Worm (Caenorhabditis elegans) whole organism, L1 larva: ENCODE measurements around the gene F13E9.12.

Experiments used
- jun-1 ChIP-seq: fragments of 150-350 bp; optimal IDR thresholded peaks from 2 replicates; lab custom pipeline; 2014; ENCODE audit warnings: missing biosample characterization, missing genetic modification reagents, missing genetic modification characterization
- lin-14 ChIP-seq: fragments of 200-800 bp; sonication (Bioruptor generic); optimal IDR thresholded peaks from 2 replicates; lab custom pipeline; 2018; ENCODE audit warnings: mild to moderate bottlenecking, missing genetic modification characterization, moderate library complexity, missing compliant biosample characterization
- skn-1 ChIP-seq: fragments of 150-350 bp; optimal IDR thresholded peaks from 2 replicates; lab custom pipeline; 2014; ENCODE audit warnings: missing biosample characterization, missing genetic modification characterization
- snu-23 ChIP-seq: sonication (generic microtip); optimal IDR thresholded peaks from 2 replicates; lab custom pipeline; 2016; ENCODE audit warnings: missing genetic modification characterization, missing compliant biosample characterization
- unc-62 ChIP-seq: fragments of 150-350 bp; optimal IDR thresholded peaks from 2 replicates; lab custom pipeline; 2014; ENCODE audit warnings: missing biosample characterization, missing genetic modification reagents, missing genetic modification characterization

DNA sequence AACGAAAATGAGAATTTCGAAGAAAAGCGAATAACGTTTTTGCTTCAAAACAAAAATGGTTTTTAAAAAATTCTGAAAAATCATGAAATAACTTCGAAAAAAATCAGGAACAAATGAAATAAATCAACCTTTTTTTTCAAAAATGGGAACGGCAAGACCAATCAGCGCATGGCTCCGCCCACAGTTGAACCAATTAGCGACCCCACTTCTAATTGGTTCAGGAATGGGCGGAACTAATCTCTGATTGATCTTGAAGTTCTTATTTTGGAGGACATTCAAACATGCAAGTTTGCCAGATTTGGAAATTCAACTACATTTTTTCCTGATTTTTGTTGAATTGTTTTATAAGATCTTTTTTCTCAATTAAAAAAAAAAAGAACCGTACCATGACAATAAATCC is 18.5 kb downstream of the F13E9.12 start:
- no peak for TF ChIP-seq unc-62 (GFP tag; lab: Kevin White, UChicago)
- no peak for TF ChIP-seq jun-1
- no peak for TF ChIP-seq skn-1 (tag; lab: Kevin White, UChicago)
- TF ChIP-seq lin-14 (GFP tag; lab: Kevin White, UChicago), result no peak
- no peak for TF ChIP-seq snu-23
